Worm (Caenorhabditis elegans) whole organism, L1 larva: ENCODE data around the gene F26A10.2.
"Not testable (repeated sequence)": the region's sequence is repeated elsewhere in the genome, so short reads cannot be mapped to it uniquely, and the experiment has no call there.

Source experiments
- aha-1 ChIP-seq: fragments of 150-350 bp; optimal IDR thresholded peaks from 2 replicates; lab custom pipeline; 2014; ENCODE audit warnings: missing biosample characterization, missing genetic modification characterization
- blmp-1 ChIP-seq: fragments of 150-350 bp; optimal IDR thresholded peaks from 2 replicates; lab custom pipeline; 2014; ENCODE audit warnings: missing biosample characterization, missing genetic modification characterization
- ceh-8 ChIP-seq: fragments of 200-800 bp; sonication (Bioruptor generic); optimal IDR thresholded peaks from 2 replicates; lab custom pipeline; 2018; ENCODE audit warnings: mild to moderate bottlenecking, missing genetic modification characterization, moderate library complexity, missing compliant biosample characterization
- ceh-82 ChIP-seq, 3 experiments: fragments of 150-350 bp in 1 of 3; sonication (generic microtip) in 2 of 3; optimal IDR thresholded peaks; 2 replicates each; lab custom pipeline; 2014 to 2017; ENCODE audit warnings: missing biosample characterization in 3 of 3, missing genetic modification characterization in 3 of 3
- ceh-88 ChIP-seq: fragments of 200-800 bp; sonication (Bioruptor generic); IDR thresholded peaks from 2 replicates; pipeline ENCODE4 v1.3.6; 2022; ENCODE audit warnings: missing genetic modification characterization, missing compliant biosample characterization
- dsc-1 ChIP-seq: sonication (generic microtip); optimal IDR thresholded peaks from 2 replicates; lab custom pipeline; 2016; ENCODE audit warnings: mild to moderate bottlenecking, missing genetic modification characterization, missing compliant biosample characterization
- efl-3 ChIP-seq: fragments of 200-800 bp; sonication (Bioruptor generic); optimal IDR thresholded peaks from 2 replicates; lab custom pipeline; 2018; ENCODE audit warnings: mild to moderate bottlenecking, missing genetic modification characterization, missing compliant biosample characterization
- elt-2 ChIP-seq: sonication (generic microtip); optimal IDR thresholded peaks from 2 replicates; lab custom pipeline; 2016; ENCODE audit warnings: missing genetic modification characterization, mild to moderate bottlenecking, inconsistent platforms, missing compliant biosample characterization, missing genetic modification reagents
- ets-5 ChIP-seq: fragments of 200-800 bp; sonication (Bioruptor generic); IDR thresholded peaks from 2 replicates; pipeline ENCODE4 v1.3.6; 2022; ENCODE audit warnings: missing genetic modification characterization, missing compliant biosample characterization
- fkh-10 ChIP-seq: sonication (generic microtip); optimal IDR thresholded peaks from 2 replicates; lab custom pipeline; 2017; ENCODE audit warnings: missing biosample characterization, missing genetic modification reagents, missing genetic modification characterization
- hlh-4 ChIP-seq: sonication (generic microtip); optimal IDR thresholded peaks from 2 replicates; lab custom pipeline; 2016; ENCODE audit warnings: mild to moderate bottlenecking, missing genetic modification characterization, missing compliant biosample characterization
- irx-1 ChIP-seq: sonication (generic microtip); optimal IDR thresholded peaks from 2 replicates; lab custom pipeline; 2016; ENCODE audit warnings: missing genetic modification characterization, missing compliant biosample characterization
- jun-1 ChIP-seq: fragments of 150-350 bp; optimal IDR thresholded peaks from 2 replicates; lab custom pipeline; 2014; ENCODE audit warnings: missing biosample characterization, missing genetic modification reagents, missing genetic modification characterization
- lin-14 ChIP-seq: fragments of 200-800 bp; sonication (Bioruptor generic); optimal IDR thresholded peaks from 2 replicates; lab custom pipeline; 2018; ENCODE audit warnings: mild to moderate bottlenecking, missing genetic modification characterization, moderate library complexity, missing compliant biosample characterization
- lir-3 ChIP-seq: sonication (generic microtip); optimal IDR thresholded peaks from 2 replicates; lab custom pipeline; 2016; ENCODE audit warnings: mild to moderate bottlenecking, missing genetic modification characterization, moderate library complexity, missing compliant biosample characterization; ENCODE audit not compliant: poor library complexity
- mep-1 ChIP-seq: fragments of 150-350 bp; optimal IDR thresholded peaks from 2 replicates; lab custom pipeline; 2014; ENCODE audit warnings: missing biosample characterization, missing genetic modification characterization
- nhr-11 ChIP-seq: fragments of 150-350 bp; optimal IDR thresholded peaks from 2 replicates; lab custom pipeline; 2014; ENCODE audit warnings: missing biosample characterization, missing genetic modification characterization
- nhr-19 ChIP-seq: fragments of 200-800 bp; sonication (Bioruptor generic); conservative IDR thresholded peaks from 2 replicates; pipeline ENCODE4 v1.3.6; 2022; ENCODE audit warnings: missing genetic modification characterization, missing compliant biosample characterization
- nhr-20 ChIP-seq: sonication (generic microtip); optimal IDR thresholded peaks from 2 replicates; lab custom pipeline; 2016; ENCODE audit warnings: mild to moderate bottlenecking, missing genetic modification characterization, missing compliant biosample characterization
- nhr-71 ChIP-seq: sonication (generic microtip); optimal IDR thresholded peaks from 2 replicates; lab custom pipeline; 2016; ENCODE audit warnings: mild to moderate bottlenecking, missing genetic modification characterization, moderate library complexity, missing compliant biosample characterization
- nhr-90 ChIP-seq: sonication (generic microtip); optimal IDR thresholded peaks from 2 replicates; lab custom pipeline; 2016; ENCODE audit warnings: mild to moderate bottlenecking, missing genetic modification characterization, missing compliant biosample characterization; ENCODE audit not compliant: poor library complexity
- pqm-1 ChIP-seq: sonication (generic microtip); optimal IDR thresholded peaks from 3 replicates; lab custom pipeline; 2017; ENCODE audit warnings: missing biosample characterization, missing genetic modification characterization
- snpc-4 ChIP-seq: fragments of 150-350 bp; optimal IDR thresholded peaks from 2 replicates; lab custom pipeline; 2014; ENCODE audit warnings: missing biosample characterization, missing genetic modification characterization
- snu-23 ChIP-seq: sonication (generic microtip); optimal IDR thresholded peaks from 2 replicates; lab custom pipeline; 2016; ENCODE audit warnings: missing genetic modification characterization, missing compliant biosample characterization
- sox-4 ChIP-seq: sonication (generic microtip); optimal IDR thresholded peaks from 2 replicates; lab custom pipeline; 2016; ENCODE audit warnings: missing genetic modification characterization, missing compliant biosample characterization
- sptf-1 ChIP-seq: fragments of 150-350 bp; optimal IDR thresholded peaks from 2 replicates; lab custom pipeline; 2014; ENCODE audit warnings: missing biosample characterization, missing genetic modification characterization
- swsn-7 ChIP-seq: sonication (generic microtip); optimal IDR thresholded peaks from 2 replicates; lab custom pipeline; 2016; ENCODE audit warnings: missing genetic modification characterization, missing compliant biosample characterization
- tbx-2 ChIP-seq: sonication (generic microtip); optimal IDR thresholded peaks from 2 replicates; lab custom pipeline; 2016; ENCODE audit warnings: missing genetic modification characterization, missing compliant biosample characterization
- tlp-1 ChIP-seq: fragments of 150-350 bp; optimal IDR thresholded peaks from 2 replicates; lab custom pipeline; 2014; ENCODE audit warnings: missing biosample characterization, missing genetic modification characterization
- unc-30 ChIP-seq: sonication (generic microtip); optimal IDR thresholded peaks from 2 replicates; lab custom pipeline; 2017; ENCODE audit warnings: missing biosample characterization, missing genetic modification characterization
- unc-86 ChIP-seq: sonication (generic microtip); optimal IDR thresholded peaks from 2 replicates; lab custom pipeline; 2016; ENCODE audit warnings: missing genetic modification characterization, missing compliant biosample characterization
- unc-98 ChIP-seq: fragments of 200-800 bp; sonication (Bioruptor generic); IDR thresholded peaks from 2 replicates; pipeline ENCODE4 v1.3.6; 2022; ENCODE audit warnings: missing genetic modification characterization, missing compliant biosample characterization
- vab-15 ChIP-seq: sonication (generic microtip); optimal IDR thresholded peaks from 2 replicates; lab custom pipeline; 2017; ENCODE audit warnings: missing genotype, mild to moderate bottlenecking, missing genetic modification characterization, missing compliant biosample characterization
- xbp-1 ChIP-seq: sonication (generic microtip); optimal IDR thresholded peaks from 2 replicates; lab custom pipeline; 2016; ENCODE audit warnings: missing genetic modification characterization, missing compliant biosample characterization
- ztf-4 ChIP-seq: fragments of 150-350 bp; optimal IDR thresholded peaks from 2 replicates; lab custom pipeline; 2014; ENCODE audit warnings: missing biosample characterization, missing genetic modification characterization

F26A10.2 gene

DNA sequence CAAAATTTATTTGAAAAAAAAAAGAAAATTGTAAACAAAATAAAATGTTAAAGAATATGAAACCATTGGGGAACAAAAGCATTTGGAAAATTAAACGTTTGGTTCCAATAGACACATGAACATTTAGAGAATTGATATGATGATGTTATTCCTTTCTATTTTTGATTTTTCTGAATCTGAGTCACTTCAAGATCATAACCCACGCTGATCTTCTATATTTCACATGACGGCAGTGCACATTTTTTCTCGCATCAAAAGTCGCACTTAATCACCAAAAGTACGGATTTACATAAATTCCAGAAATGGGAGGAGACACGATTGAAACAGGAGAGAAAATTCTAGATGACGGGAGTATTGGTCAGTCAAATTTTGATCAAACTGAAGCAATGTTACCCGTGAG lies 27.5 kb upstream of the F26A10.2 start, which contains the start of gene F27D9.2:
TSS of gene F27D9.2 (plus strand) at position 301 of the 400 bp plus-strand sequence.
- TF ChIP-seq tbx-2 (tag; lab: Kevin White, UChicago) = no peak
- TF ChIP-seq tlp-1 = no peak
- no peak for TF ChIP-seq nhr-90 (tag; lab: Kevin White, UChicago)
- TF ChIP-seq lir-3 (tag; lab: Kevin White, UChicago) = no peak
- TF ChIP-seq aha-1 (tag; lab: Kevin White, UChicago) = no peak
- no peak for TF ChIP-seq ceh-82 (tag; optimal IDR thresholded peaks at IDR 0.05; lab: Kevin White, UChicago)
- TF ChIP-seq snpc-4 (tag; lab: Kevin White, UChicago) = no peak
- TF ChIP-seq nhr-71 (tag; lab: Kevin White, UChicago) = no peak
- TF ChIP-seq hlh-4 = no peak
- TF ChIP-seq swsn-7 = no peak
- TF ChIP-seq irx-1 (tag; lab: Kevin White, UChicago) = no peak
- TF ChIP-seq snu-23 (GFP tag; lab: Kevin White, UChicago) = no peak
- no peak for TF ChIP-seq dsc-1
- TF ChIP-seq nhr-20 (tag; lab: Kevin White, UChicago) = no peak
- TF ChIP-seq lin-14 (GFP tag; lab: Kevin White, UChicago) = no peak
- no peak for TF ChIP-seq ztf-4 (tag; lab: Kevin White, UChicago)

DNA sequence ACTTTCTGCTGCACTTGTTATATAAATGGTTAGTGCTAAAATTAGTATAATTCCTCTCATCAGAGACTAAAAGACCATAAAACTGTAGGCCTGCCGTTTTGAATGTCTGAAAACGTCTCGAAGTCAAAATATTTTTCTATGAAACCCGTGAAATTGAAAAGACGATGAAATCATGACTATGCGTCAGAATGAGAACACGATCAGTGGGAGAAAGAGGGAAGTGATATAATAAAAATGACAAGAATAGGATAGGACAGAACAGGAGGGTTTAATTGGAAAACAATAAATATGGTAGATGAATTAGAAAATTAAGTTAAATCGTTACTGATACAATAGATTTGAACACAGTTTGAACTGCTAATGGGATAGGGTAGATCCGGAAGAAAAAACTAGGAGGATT lies 25.4 kb upstream of the F26A10.2 start, which contains the start of gene F27D9.7:
TSS of gene F27D9.7 (minus strand) at position 101 of the 400 bp plus-strand sequence.
- TF ChIP-seq nhr-19 (GFP tag; lab: Robert Waterston, UW) (no peak), blmp-1 (peak; percentile 22)

DNA sequence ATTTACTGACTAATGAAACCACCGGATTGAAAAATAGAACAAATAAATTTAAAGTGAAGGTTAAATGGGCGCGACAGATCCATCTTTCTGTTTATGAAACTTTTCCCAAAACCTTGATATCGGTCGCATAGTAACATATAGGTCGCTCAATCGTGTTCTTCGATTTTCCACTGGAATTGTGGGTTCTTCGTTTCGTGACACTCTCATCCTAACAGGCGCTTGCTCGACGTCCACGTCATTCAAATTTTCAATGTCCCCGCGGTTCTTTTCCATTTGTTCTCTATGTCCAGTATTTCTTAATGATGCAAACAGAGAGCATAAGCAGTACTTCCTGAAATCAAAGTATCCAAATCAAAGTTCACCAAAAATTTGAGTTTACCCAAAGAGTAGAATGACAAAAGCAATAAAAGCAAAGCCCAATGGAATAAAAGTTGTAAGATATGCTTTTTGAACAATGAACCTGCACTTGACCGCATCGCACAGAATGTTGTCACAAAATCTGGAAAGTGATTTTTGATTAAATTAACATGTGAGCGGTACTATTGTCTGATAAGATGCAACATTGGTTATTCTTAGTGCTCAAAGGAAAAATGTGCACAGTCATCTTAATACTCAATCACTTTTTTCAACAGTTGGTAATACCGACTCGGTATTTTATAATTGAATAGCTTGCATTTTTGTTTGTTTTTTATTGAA lies 22.3 kb upstream of the F26A10.2 start, which contains the start of gene F27D9.13:
TSS of gene F27D9.13 (minus strand) at position 51 of the 696 bp plus-strand sequence.
- TF ChIP-seq unc-98 (no peak), ceh-88 (GFP tag; lab: Robert Waterston, UW) (no peak), sox-4 (tag; lab: Kevin White, UChicago) (no peak), xbp-1 (tag; lab: Kevin White, UChicago) (no peak), vab-15 (no peak), ceh-8 (GFP tag; lab: Kevin White, UChicago) (no peak), nhr-11 (no peak), sptf-1 (tag; lab: Kevin White, UChicago) (no peak), efl-3 (no peak), unc-30 (tag; lab: Kevin White, UChicago) (no peak)

DNA sequence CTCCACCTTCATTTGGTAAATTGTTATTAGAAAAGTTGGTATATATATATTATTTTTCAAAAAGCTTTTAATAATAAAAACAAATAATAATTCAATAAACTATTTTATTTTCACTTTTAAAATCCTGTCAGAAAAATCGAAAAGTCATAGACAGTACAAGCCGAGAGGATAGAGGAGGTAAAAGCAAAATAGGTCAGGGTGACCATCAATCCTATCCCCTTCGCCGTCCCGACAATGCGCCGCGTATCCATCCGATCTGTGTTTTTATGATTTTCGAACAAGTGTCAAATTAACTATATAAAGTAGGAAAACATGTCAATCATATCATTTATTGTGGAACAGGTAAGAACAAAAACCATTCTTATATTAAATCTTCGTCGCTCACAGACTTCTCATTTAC lies 20.2 kb upstream of the F26A10.2 start:
- TF ChIP-seq mep-1 (tag; lab: Kevin White, UChicago) (peak; percentile 4), ceh-8 (GFP tag; lab: Kevin White, UChicago) (no peak), fkh-10 (GFP tag; lab: Kevin White, UChicago) (no peak), pqm-1 (tag; lab: Kevin White, UChicago) (no peak), blmp-1 (peak; percentile 95), snpc-4 (tag; lab: Kevin White, UChicago) (no peak), lin-14 (GFP tag; lab: Kevin White, UChicago) (no peak), jun-1 (tag; lab: Kevin White, UChicago) (no peak)
- TF ChIP-seq, all 84 proteins: peak for 2

DNA sequence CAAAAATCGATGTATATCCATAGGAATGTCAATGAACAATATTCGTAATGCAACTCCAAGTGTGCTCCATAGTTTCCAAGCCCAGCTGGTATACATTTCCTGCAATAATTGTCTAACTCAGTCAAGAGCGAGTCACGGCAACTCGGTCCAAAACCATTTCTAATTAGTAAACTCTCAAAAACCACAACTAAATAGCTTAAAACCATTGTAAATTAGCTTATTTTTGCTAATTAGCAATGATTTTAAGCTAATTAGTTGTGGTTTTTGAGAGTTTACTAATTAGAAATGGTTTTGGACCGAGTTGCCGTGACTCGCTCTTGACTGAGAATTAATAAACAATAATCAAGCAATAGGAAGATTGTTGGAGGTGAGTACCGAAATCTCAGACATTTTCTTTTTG lies 19.6 kb upstream of the F26A10.2 start, which contains the start of gene dhs-29:
TSS of gene dhs-29 (minus strand) at position 101 of the 400 bp plus-strand sequence.
- TF ChIP-seq unc-86 (tag; lab: Kevin White, UChicago); elt-2 (tag; lab: Kevin White, UChicago); ets-5 (GFP tag; lab: Robert Waterston, UW): not testable (repeated sequence)
